Worm (Caenorhabditis elegans) whole organism, late embryonic: ENCODE results near the gene F56H9.2.

Experiments used
- ceh-14 ChIP-seq: sonication (generic microtip); optimal IDR thresholded peaks from 2 replicates; lab custom pipeline; 2016; ENCODE audit warnings: missing genotype, missing genetic modification characterization, missing compliant biosample characterization
- ceh-34 ChIP-seq: sonication (generic microtip); optimal IDR thresholded peaks from 2 replicates; lab custom pipeline; 2016; ENCODE audit warnings: mild to moderate bottlenecking, missing genetic modification characterization, missing compliant biosample characterization
- dve-1 ChIP-seq: sonication (generic microtip); optimal IDR thresholded peaks from 2 replicates; lab custom pipeline; 2017; ENCODE audit warnings: antibody characterized with exemption, mild to moderate bottlenecking, missing genetic modification characterization, missing compliant biosample characterization
- elt-4 ChIP-seq: sonication (generic microtip); optimal IDR thresholded peaks from 2 replicates; lab custom pipeline; 2016; ENCODE audit warnings: missing genetic modification characterization, missing compliant biosample characterization
- fkh-10 ChIP-seq: fragments of 150-350 bp; optimal IDR thresholded peaks from 2 replicates; lab custom pipeline; 2014; ENCODE audit warnings: missing biosample characterization, missing genetic modification reagents, missing genetic modification characterization
- fkh-6 ChIP-seq: sonication (generic microtip); optimal IDR thresholded peaks from 2 replicates; lab custom pipeline; 2016; ENCODE audit warnings: missing genetic modification characterization, missing compliant biosample characterization
- hlh-6 ChIP-seq: sonication (generic microtip); optimal IDR thresholded peaks from 2 replicates; lab custom pipeline; 2016; ENCODE audit warnings: missing genotype, missing genetic modification characterization, missing compliant biosample characterization
- nhr-11 ChIP-seq: fragments of 150-350 bp; optimal IDR thresholded peaks from 2 replicates; lab custom pipeline; 2014; ENCODE audit warnings: missing biosample characterization, missing genetic modification characterization
- pha-4 ChIP-seq: fragments of 150-350 bp; optimal IDR thresholded peaks from 2 replicates; lab custom pipeline; 2018; ENCODE audit warnings: missing biosample characterization, missing genetic modification reagents, missing genetic modification characterization
- pqm-1 ChIP-seq: sonication (generic microtip); optimal IDR thresholded peaks from 2 replicates; lab custom pipeline; 2016; ENCODE audit warnings: missing genetic modification characterization, missing compliant biosample characterization
- rnt-1 ChIP-seq: sonication (generic microtip); optimal IDR thresholded peaks from 2 replicates; lab custom pipeline; 2016; ENCODE audit warnings: missing genetic modification characterization, missing compliant biosample characterization
- sox-2 ChIP-seq: fragments of 200-800 bp; sonication (Bioruptor generic); IDR thresholded peaks from 2 replicates; pipeline ENCODE4 v1.3.6; 2022; ENCODE audit warnings: missing genetic modification reagents, missing genetic modification characterization, missing compliant biosample characterization

- no peak for TF ChIP-seq rnt-1 (tag; lab: Kevin White, UChicago)
- no peak for TF ChIP-seq dve-1 (tag; lab: Kevin White, UChicago)
- no peak for TF ChIP-seq pqm-1
- no peak for TF ChIP-seq pha-4 (tag; lab: Kevin White, UChicago)
- TF ChIP-seq hlh-6 (tag; lab: Kevin White, UChicago), result no peak
- TF ChIP-seq nhr-11 (tag; lab: Kevin White, UChicago), result no peak
- TF ChIP-seq sox-2 (GFP tag; lab: Robert Waterston, UW), result no peak
- TF ChIP-seq elt-4 (tag; lab: Kevin White, UChicago), result no peak
- TF ChIP-seq ceh-14, result no peak
- no peak for TF ChIP-seq fkh-10 (GFP tag; lab: Kevin White, UChicago)
- TF ChIP-seq ceh-34, result no peak
- TF ChIP-seq fkh-6, result no peak
Measured at ce11 chrV:12624371-12624770, 13.1 kb upstream of the F56H9.2 start, which contains the start of gene F56H9.9.
